Worm (Caenorhabditis elegans) whole organism, mixed stage, embryonic: Measurements from ENCODE around the gene srh-1.

Experiments
- snpc-4 ChIP-seq: fragments of 150-350 bp; optimal IDR thresholded peaks from 2 replicates; lab custom pipeline; 2014; ENCODE audit warnings: missing biosample characterization, missing genetic modification characterization
- unc-62 ChIP-seq: fragments of 150-350 bp; optimal IDR thresholded peaks from 2 replicates; lab custom pipeline; 2014; ENCODE audit warnings: missing biosample characterization, missing genetic modification reagents, missing genetic modification characterization

- no peak for TF ChIP-seq snpc-4 (tag; lab: Kevin White, UChicago)
- TF ChIP-seq unc-62 (GFP tag; lab: Kevin White, UChicago): peak; percentile 12
Observed at ce11 chrV:11446297-11446696, 39.4 kb upstream of the srh-1 start, which contains the start of gene mig-17.
